Worm (Caenorhabditis elegans) whole organism, young adult: ENCODE data around the gene gtf-2H5.

Source experiments
- B0336.3 ChIP-seq: fragments of 200-800 bp; sonication (Bioruptor generic); IDR thresholded peaks from 2 replicates; pipeline ENCODE4 v1.3.6; 2022; ENCODE audit warnings: missing genetic modification characterization, missing compliant biosample characterization
- C17E4.6 ChIP-seq: fragments of 200-800 bp; sonication (Bioruptor generic); IDR thresholded peaks from 2 replicates; pipeline ENCODE4 v1.3.6; 2022; ENCODE audit warnings: missing genetic modification reagents, missing genetic modification characterization, missing compliant biosample characterization
- F22D6.2 ChIP-seq: sonication (generic microtip); optimal IDR thresholded peaks from 2 replicates; lab custom pipeline; 2016; ENCODE audit warnings: mild to moderate bottlenecking, missing genetic modification characterization, missing compliant biosample characterization
- F33H1.4 ChIP-seq: fragments of 200-800 bp; sonication (Bioruptor generic); IDR thresholded peaks from 2 replicates; pipeline ENCODE4 v1.3.6; 2022; ENCODE audit warnings: missing genetic modification reagents, missing genetic modification characterization, missing compliant biosample characterization
- F52B5.7 ChIP-seq: sonication (generic microtip); optimal IDR thresholded peaks from 2 replicates; lab custom pipeline; 2016; ENCODE audit warnings: mild to moderate bottlenecking, missing genetic modification characterization, missing compliant biosample characterization
- K11D2.4 ChIP-seq: fragments of 200-800 bp; sonication (Bioruptor generic); IDR thresholded peaks from 2 replicates; pipeline ENCODE4 v1.3.6; 2022; ENCODE audit warnings: missing genetic modification reagents, missing genetic modification characterization, missing compliant biosample characterization
- K12H6.12 ChIP-seq: fragments of 200-800 bp; sonication (Bioruptor generic); optimal IDR thresholded peaks from 2 replicates; lab custom pipeline; 2018; ENCODE audit warnings: mild to moderate bottlenecking, missing genetic modification characterization, missing compliant biosample characterization
- Y53G8AR.9 ChIP-seq: fragments of 200-800 bp; sonication (Bioruptor generic); conservative IDR thresholded peaks from 2 replicates; pipeline ENCODE4 v1.3.6; 2022; ENCODE audit warnings: missing genetic modification reagents, missing genetic modification characterization, missing compliant biosample characterization
- Y79H2A.3 ChIP-seq: fragments of 200-800 bp; sonication (Bioruptor generic); conservative IDR thresholded peaks from 2 replicates; pipeline ENCODE4 v1.3.6; 2022; ENCODE audit warnings: missing genetic modification reagents, missing genetic modification characterization, missing compliant biosample characterization
- Y95B8A.8 ChIP-seq: fragments of 200-800 bp; sonication (Bioruptor generic); IDR thresholded peaks from 2 replicates; pipeline ENCODE4 v1.3.6; 2022; ENCODE audit warnings: missing genetic modification reagents, missing genetic modification characterization, missing compliant biosample characterization
- akir-1 ChIP-seq: fragments of 200-800 bp; sonication (Bioruptor generic); optimal IDR thresholded peaks from 2 replicates; lab custom pipeline; 2018; ENCODE audit warnings: mild to moderate bottlenecking, missing genetic modification characterization, moderate library complexity, missing compliant biosample characterization
- ama-1 ChIP-seq, 3 experiments: fragments of 150-350 bp in 1 of 3; sonication (generic microtip) in 2 of 3; optimal IDR thresholded peaks; 2 replicates each; lab custom pipeline; 2014 to 2018; ENCODE audit warnings: missing biosample characterization in 2 of 3, missing genetic modification characterization in 2 of 3, missing genetic modification reagents in 2 of 3
- atf-7 ChIP-seq: sonication (generic microtip); optimal IDR thresholded peaks from 2 replicates; lab custom pipeline; 2017; ENCODE audit warnings: mild to moderate bottlenecking, missing genetic modification characterization, missing compliant biosample characterization
- athp-1 ChIP-seq: sonication (generic microtip); optimal IDR thresholded peaks from 2 replicates; lab custom pipeline; 2017; ENCODE audit warnings: mild to moderate bottlenecking, missing genetic modification characterization, missing compliant biosample characterization
- bed-2 ChIP-seq: fragments of 200-800 bp; sonication (Bioruptor generic); IDR thresholded peaks from 2 replicates; pipeline ENCODE4 v1.3.6; 2022; ENCODE audit warnings: missing genetic modification reagents, missing genetic modification characterization, missing compliant biosample characterization
- cebp-1 ChIP-seq, 2 experiments: fragments of 200-800 bp in 1 of 2; sonication (Bioruptor generic) in 1 of 2; sonication (generic microtip) in 1 of 2; IDR thresholded peaks in 1 of 2; optimal IDR thresholded peaks in 1 of 2; 2 replicates each; pipeline versions ENCODE4 v1.3.6 to Lab custom; 2017 to 2022; ENCODE audit warnings: missing compliant biosample characterization in 2 of 2, missing genetic modification characterization in 2 of 2, mild to moderate bottlenecking in 1 of 2, missing genetic modification reagents in 1 of 2, moderate library complexity in 1 of 2
- ceh-27 ChIP-seq: fragments of 200-800 bp; sonication (Bioruptor generic); optimal IDR thresholded peaks from 2 replicates; lab custom pipeline; 2018; ENCODE audit warnings: mild to moderate bottlenecking, missing genetic modification characterization, moderate library complexity, missing compliant biosample characterization
- ceh-40 ChIP-seq: fragments of 200-800 bp; sonication (Bioruptor generic); IDR thresholded peaks from 2 replicates; pipeline ENCODE4 v1.3.6; 2022; ENCODE audit warnings: missing genetic modification characterization, missing compliant biosample characterization
- dpl-1 ChIP-seq: fragments of 150-350 bp; optimal IDR thresholded peaks from 2 replicates; lab custom pipeline; 2014; ENCODE audit warnings: missing biosample characterization, missing genetic modification reagents, missing genetic modification characterization
- egl-18 ChIP-seq: fragments of 200-800 bp; sonication (Bioruptor generic); IDR thresholded peaks from 2 replicates; pipeline ENCODE4 v1.3.6; 2022; ENCODE audit warnings: missing genetic modification reagents, missing genetic modification characterization, missing compliant biosample characterization
- egl-44 ChIP-seq: fragments of 200-800 bp; sonication (Bioruptor generic); IDR thresholded peaks from 2 replicates; pipeline ENCODE4 v1.3.6; 2022; ENCODE audit warnings: missing genetic modification reagents, missing genetic modification characterization, missing compliant biosample characterization
- ets-4 ChIP-seq: fragments of 200-800 bp; sonication (Bioruptor generic); optimal IDR thresholded peaks from 2 replicates; lab custom pipeline; 2018; ENCODE audit warnings: mild to moderate bottlenecking, missing genetic modification characterization, missing compliant biosample characterization
- fkh-3 ChIP-seq: sonication (generic microtip); optimal IDR thresholded peaks from 2 replicates; lab custom pipeline; 2016; ENCODE audit warnings: mild to moderate bottlenecking, missing genetic modification characterization, missing compliant biosample characterization
- gei-17 ChIP-seq: fragments of 200-800 bp; sonication (Bioruptor generic); optimal IDR thresholded peaks from 2 replicates; lab custom pipeline; 2018; ENCODE audit warnings: mild to moderate bottlenecking, missing genetic modification characterization, missing compliant biosample characterization
- hmg-1.2 ChIP-seq: fragments of 200-800 bp; sonication (Bioruptor generic); IDR thresholded peaks from 2 replicates; pipeline ENCODE4 v1.3.6; 2022; ENCODE audit warnings: missing genetic modification reagents, missing genetic modification characterization, missing compliant biosample characterization
- hmg-20 ChIP-seq: fragments of 200-800 bp; sonication (Bioruptor generic); IDR thresholded peaks from 2 replicates; pipeline ENCODE4 v1.3.6; 2022; ENCODE audit warnings: missing genetic modification reagents, missing genetic modification characterization, missing compliant biosample characterization
- hsf-1 ChIP-seq: fragments of 200-800 bp; sonication (Bioruptor generic); IDR thresholded peaks from 2 replicates; pipeline ENCODE4 v1.3.6; 2022; ENCODE audit warnings: missing genetic modification reagents, missing genetic modification characterization, missing compliant biosample characterization
- lin-35 ChIP-seq, 3 experiments: fragments of 150-350 bp in 2 of 3; sonication (generic microtip) in 1 of 3; optimal IDR thresholded peaks; 2 replicates each; lab custom pipeline; 2014 to 2018; ENCODE audit warnings: missing biosample characterization in 3 of 3, missing genetic modification characterization in 3 of 3, missing genetic modification reagents in 3 of 3
- lin-54 ChIP-seq: fragments of 200-800 bp; sonication (Bioruptor generic); optimal IDR thresholded peaks from 2 replicates; lab custom pipeline; 2018; ENCODE audit warnings: mild to moderate bottlenecking, missing genetic modification characterization, missing compliant biosample characterization
- lir-1 ChIP-seq: fragments of 200-800 bp; sonication (Bioruptor generic); conservative IDR thresholded peaks from 2 replicates; pipeline ENCODE4 v1.3.6; 2022; ENCODE audit warnings: missing genetic modification reagents, missing genetic modification characterization, missing compliant biosample characterization
- lsl-1 ChIP-seq: fragments of 200-800 bp; sonication (Bioruptor generic); optimal IDR thresholded peaks from 2 replicates; lab custom pipeline; 2018; ENCODE audit warnings: mild to moderate bottlenecking, missing genetic modification characterization, moderate library complexity, missing compliant biosample characterization
- lsy-27 ChIP-seq: sonication (generic microtip); optimal IDR thresholded peaks from 2 replicates; lab custom pipeline; 2017; ENCODE audit warnings: missing genetic modification characterization, mild to moderate bottlenecking, missing compliant biosample characterization, antibody characterized with exemption, missing genotype, borderline replicate concordance; ENCODE audit not compliant: insufficient read depth
- madf-6 ChIP-seq: fragments of 200-800 bp; sonication (Bioruptor generic); IDR thresholded peaks from 2 replicates; pipeline ENCODE4 v1.3.6; 2022; ENCODE audit warnings: missing genetic modification reagents, missing genetic modification characterization, missing compliant biosample characterization
- mcd-1 ChIP-seq: fragments of 200-800 bp; sonication (Bioruptor generic); IDR thresholded peaks from 2 replicates; pipeline ENCODE4 v1.3.6; 2022; ENCODE audit warnings: missing genetic modification reagents, missing genetic modification characterization, missing compliant biosample characterization
- mes-4 ChIP-seq: sonication (generic microtip); optimal IDR thresholded peaks from 2 replicates; lab custom pipeline; 2016; ENCODE audit warnings: missing genotype, missing genetic modification characterization, missing compliant biosample characterization
- nfya-2 ChIP-seq: fragments of 200-800 bp; sonication (Bioruptor generic); IDR thresholded peaks from 2 replicates; pipeline ENCODE4 v1.3.6; 2022; ENCODE audit warnings: missing genetic modification reagents, missing genetic modification characterization, missing compliant biosample characterization
- nhr-80 ChIP-seq: sonication (generic microtip); optimal IDR thresholded peaks from 2 replicates; lab custom pipeline; 2016; ENCODE audit warnings: missing genetic modification characterization, missing compliant biosample characterization
- nhr-90 ChIP-seq: sonication (generic microtip); optimal IDR thresholded peaks from 2 replicates; lab custom pipeline; 2016; ENCODE audit warnings: missing genotype, mild to moderate bottlenecking, missing genetic modification characterization, missing compliant biosample characterization
- pha-4 ChIP-seq: fragments of 150-350 bp; sonication (generic microtip); optimal IDR thresholded peaks from 2 replicates; lab custom pipeline; 2014; ENCODE audit warnings: missing biosample characterization, missing genetic modification reagents, missing genetic modification characterization
- rcor-1 ChIP-seq: fragments of 200-800 bp; sonication (Bioruptor generic); IDR thresholded peaks from 2 replicates; pipeline ENCODE4 v1.3.6; 2022; ENCODE audit warnings: missing genetic modification reagents, missing genetic modification characterization, missing compliant biosample characterization
- repo-1 ChIP-seq: sonication (generic microtip); optimal IDR thresholded peaks from 2 replicates; lab custom pipeline; 2017; ENCODE audit warnings: mild to moderate bottlenecking, missing genetic modification characterization, missing compliant biosample characterization
- snpc-1.3 ChIP-seq: sonication (generic microtip); optimal IDR thresholded peaks from 2 replicates; lab custom pipeline; 2017; ENCODE audit warnings: missing genetic modification characterization, mild to moderate bottlenecking, missing compliant biosample characterization, antibody characterized with exemption, moderate library complexity, missing genotype, missing genetic modification reagents; ENCODE audit not compliant: insufficient read depth
- sptf-2 ChIP-seq: fragments of 200-800 bp; sonication (Bioruptor generic); optimal IDR thresholded peaks from 2 replicates; lab custom pipeline; 2018; ENCODE audit warnings: mild to moderate bottlenecking, missing genetic modification characterization, missing compliant biosample characterization
- unc-62 ChIP-seq: fragments of 150-350 bp; optimal IDR thresholded peaks from 2 replicates; lab custom pipeline; 2014; ENCODE audit warnings: missing biosample characterization, missing genetic modification reagents, missing genetic modification characterization
- xnd-1 ChIP-seq: sonication (generic microtip); optimal IDR thresholded peaks from 2 replicates; lab custom pipeline; 2016; ENCODE audit warnings: missing genotype, missing genetic modification reagents, missing genetic modification characterization, missing compliant biosample characterization
- ztf-22 ChIP-seq: fragments of 200-800 bp; sonication (Bioruptor generic); optimal IDR thresholded peaks from 2 replicates; lab custom pipeline; 2018; ENCODE audit warnings: mild to moderate bottlenecking, missing genetic modification characterization, moderate library complexity, missing compliant biosample characterization
- ztf-25 ChIP-seq: fragments of 200-800 bp; sonication (Bioruptor generic); IDR thresholded peaks from 2 replicates; pipeline ENCODE4 v1.3.6; 2022; ENCODE audit warnings: missing genetic modification reagents, missing genetic modification characterization, missing compliant biosample characterization
- ztf-3 ChIP-seq: fragments of 200-800 bp; sonication (Bioruptor generic); optimal IDR thresholded peaks from 2 replicates; lab custom pipeline; 2018; ENCODE audit warnings: mild to moderate bottlenecking, missing genetic modification characterization, missing compliant biosample characterization

gtf-2H5 gene

ce11 chrIII:623754-624153, 46.4 kb upstream of the gtf-2H5 start (continued):
- peak; percentile 83 for TF ChIP-seq hmg-1.2
- TF ChIP-seq egl-44 (GFP tag; lab: Robert Waterston, UW): 0 out of 2 replicates have a peak, but pooled peaks have one; percentile 72
- TF ChIP-seq mcd-1 (GFP tag; lab: Robert Waterston, UW): peak; percentile 70
- peak in 1 of 3 experiments; percentile 18 for TF ChIP-seq lin-35 (GFP tag; optimal IDR thresholded peaks at IDR 0.05; lab: Kevin White, UChicago)
- TF ChIP-seq snpc-1.3 (tag; lab: Kevin White, UChicago): no peak
- peak; percentile 25 for TF ChIP-seq repo-1 (tag; lab: Kevin White, UChicago)
- TF ChIP-seq athp-1 (tag; lab: Kevin White, UChicago): peak; percentile 44
- peak; percentile 56 for TF ChIP-seq nhr-90 (tag; lab: Kevin White, UChicago)
- TF ChIP-seq lsl-1 (GFP tag; lab: Kevin White, UChicago): no peak
- TF ChIP-seq hmg-20 (GFP tag; lab: Robert Waterston, UW): peak; percentile 52; the same call in 1 of the 2 replicates
- no peak for TF ChIP-seq sptf-2 (GFP tag; lab: Kevin White, UChicago)
- peak; percentile 80 for TF ChIP-seq B0336.3
- TF ChIP-seq Y79H2A.3 (GFP tag; lab: Robert Waterston, UW): no peak
- TF ChIP-seq ceh-40: no peak
- TF ChIP-seq nfya-2 (GFP tag; lab: Robert Waterston, UW): no peak
- TF ChIP-seq C17E4.6 (GFP tag; lab: Robert Waterston, UW): no peak
- peak; percentile 20 for TF ChIP-seq F22D6.2 (tag; lab: Kevin White, UChicago)
- TF ChIP-seq xnd-1 (tag; lab: Kevin White, UChicago): no peak
- peak; percentile 77; the same call in 1 of the 2 replicates for TF ChIP-seq K11D2.4 (GFP tag; lab: Robert Waterston, UW)
- no peak for TF ChIP-seq F33H1.4 (GFP tag; lab: Robert Waterston, UW)
- peak; percentile 57 for TF ChIP-seq unc-62 (GFP tag; lab: Kevin White, UChicago)
- no peak for TF ChIP-seq akir-1 (GFP tag; lab: Kevin White, UChicago)
- no peak for TF ChIP-seq hsf-1 (GFP tag; lab: Robert Waterston, UW)
- TF ChIP-seq pha-4 (tag; lab: Kevin White, UChicago): peak; percentile 90
- peak; percentile 37; the same call in 1 of the 2 replicates for TF ChIP-seq lir-1
- TF ChIP-seq ama-1 (optimal IDR thresholded peaks at IDR 0.05; lab: Kevin White, UChicago): no peak
- TF ChIP-seq ama-1 (GFP tag; optimal IDR thresholded peaks at IDR 0.05; lab: Kevin White, UChicago): no peak
- 0 out of 2 replicates have a peak, but pooled peaks have one; percentile 12 for TF ChIP-seq Y95B8A.8
- TF ChIP-seq F52B5.7: no peak
- TF ChIP-seq ztf-25 (GFP tag; lab: Robert Waterston, UW): no peak
- TF ChIP-seq bed-2 (GFP tag; lab: Robert Waterston, UW): no peak
- peak; percentile 92 for TF ChIP-seq ceh-27
- TF ChIP-seq dpl-1 (GFP tag; lab: Kevin White, UChicago): no peak
- peak; percentile 64 for TF ChIP-seq ets-4 (GFP tag; lab: Kevin White, UChicago)
- TF ChIP-seq mes-4 (tag; lab: Kevin White, UChicago): no peak
- TF ChIP-seq ztf-22 (GFP tag; lab: Kevin White, UChicago): peak; percentile 82
- peak; percentile 78 for TF ChIP-seq rcor-1 (GFP tag; lab: Robert Waterston, UW)
- peak; percentile 49; the same call in 1 of the 2 replicates for TF ChIP-seq cebp-1 (GFP tag; IDR thresholded peaks at IDR 0.05; lab: Robert Waterston, UW)
- TF ChIP-seq cebp-1 (tag; optimal IDR thresholded peaks at IDR 0.05; lab: Kevin White, UChicago): peak; percentile 84
- TF ChIP-seq atf-7 (tag; lab: Kevin White, UChicago): peak; percentile 62
- TF ChIP-seq madf-6 (GFP tag; lab: Robert Waterston, UW): no peak
- no peak for TF ChIP-seq fkh-3
- peak; percentile 53; the same call in 1 of the 2 replicates for TF ChIP-seq Y53G8AR.9 (GFP tag; lab: Robert Waterston, UW)
- TF ChIP-seq lin-54: peak; percentile 53
- peak; percentile 42 for TF ChIP-seq gei-17
- TF ChIP-seq lsy-27 (tag; lab: Kevin White, UChicago): no peak
- no peak for TF ChIP-seq ztf-3
- TF ChIP-seq egl-18 (GFP tag; lab: Robert Waterston, UW): no peak
- peak; percentile 99 for TF ChIP-seq nhr-80 (tag; lab: Kevin White, UChicago)
- TF ChIP-seq K12H6.12 (tag; lab: Kevin White, UChicago): peak; percentile 89
